Worm (Caenorhabditis elegans): Measurements from ENCODE around the gene wrn-1.

wrn-1 gene

ce11 chrII:6554677-6555076, at the start of gene wrn-1:
Gene wrn-1 (plus strand): TSS chrII:6554977.
- TF ChIP-seq K11D2.4 (GFP tag; IDR thresholded peaks at IDR 0.05): no peak
- TF ChIP-seq atf-7 (tag; optimal IDR thresholded peaks at IDR 0.05): no peak
- no peak for TF ChIP-seq madf-6 (GFP tag; IDR thresholded peaks at IDR 0.05)
- no peak for TF ChIP-seq T26A5.8 (tag; optimal IDR thresholded peaks at IDR 0.05)
- TF ChIP-seq mel-28 (tag; optimal IDR thresholded peaks at IDR 0.05; ENCODE audit: borderline replicate concordance): no peak
- TF ChIP-seq Y53F4B.3 (GFP tag; IDR thresholded peaks at IDR 0.05): no peak

- TF ChIP-seq sptf-2 (GFP tag; optimal IDR thresholded peaks at IDR 0.05): no peak
- TF ChIP-seq nfyb-1 (GFP tag; IDR thresholded peaks at IDR 0.05): no peak
- no peak for TF ChIP-seq ceh-91 (GFP tag; IDR thresholded peaks at IDR 0.05)
- TF ChIP-seq snpc-1.3 (tag; optimal IDR thresholded peaks at IDR 0.05; ENCODE audit: insufficient read depth): no peak
- TF ChIP-seq Y53G8AR.9 (GFP tag; conservative IDR thresholded peaks at IDR 0.05): no peak
- TF ChIP-seq ZK185.1 (tag; optimal IDR thresholded peaks at IDR 0.05; ENCODE audit: poor library complexity, severe bottlenecking): no peak
- no peak for TF ChIP-seq Y53F4B.3 (GFP tag; IDR thresholded peaks at IDR 0.05)
Measured at ce11 chrII:6513357-6513756, 41.4 kb upstream of the wrn-1 start.

- TF ChIP-seq ccch-3 (GFP tag; optimal IDR thresholded peaks at IDR 0.05) (no peak), die-1 (tag; optimal IDR thresholded peaks at IDR 0.05) (no peak), ztf-22 (GFP tag; optimal IDR thresholded peaks at IDR 0.05) (no peak), K11D2.4 (GFP tag; IDR thresholded peaks at IDR 0.05) (no peak), attf-6 (GFP tag; IDR thresholded peaks at IDR 0.05) (no peak), pha-4 (tag; optimal IDR thresholded peaks at IDR 0.05) (no peak), B0019.2 (GFP tag; conservative IDR thresholded peaks at IDR 0.05) (no peak), hlh-26 (GFP tag; conservative IDR thresholded peaks at IDR 0.05) (no peak), unc-130 (GFP tag; optimal IDR thresholded peaks at IDR 0.05) (no peak), madf-10 (tag; optimal IDR thresholded peaks at IDR 0.05) (no peak), fkh-3 (tag; optimal IDR thresholded peaks at IDR 0.05) (no peak), F57C9.4 (tag; optimal IDR thresholded peaks at IDR 0.05) (no peak), lag-1 (GFP tag; IDR thresholded peaks at IDR 0.05) (no peak), madf-6 (GFP tag; IDR thresholded peaks at IDR 0.05) (no peak)
Measured at ce11 chrII:6513911-6514310, 40.9 kb upstream of the wrn-1 start, which contains the start of gene R05G9R.1. Gene R05G9R.1 (minus strand): TSS chrII:6514011.

- no peak for TF ChIP-seq rpc-1 (optimal IDR thresholded peaks at IDR 0.05)
- TF ChIP-seq rpc-1 (tag; optimal IDR thresholded peaks at IDR 0.05): no peak
- TF ChIP-seq nhr-80 (tag; optimal IDR thresholded peaks at IDR 0.05): no peak
- no peak for TF ChIP-seq cebp-1 (GFP tag; IDR thresholded peaks at IDR 0.05)
- no peak for TF ChIP-seq cebp-1 (tag; optimal IDR thresholded peaks at IDR 0.05)
- TF ChIP-seq ztf-6 (GFP tag; IDR thresholded peaks at IDR 0.05): no peak
- no peak for TF ChIP-seq rec-8 (tag; optimal IDR thresholded peaks at IDR 0.05)
- TF ChIP-seq gei-17 (GFP tag; optimal IDR thresholded peaks at IDR 0.05): no peak
- TF ChIP-seq madf-6 (GFP tag; IDR thresholded peaks at IDR 0.05): no peak
- TF ChIP-seq B0336.3 (GFP tag; IDR thresholded peaks at IDR 0.05): no peak
- no peak for TF ChIP-seq egl-18 (GFP tag; IDR thresholded peaks at IDR 0.05)
- no peak for TF ChIP-seq tbp1 (GFP tag; optimal IDR thresholded peaks at IDR 0.05)
- TF ChIP-seq lin-26 (GFP tag; IDR thresholded peaks at IDR 0.05): no peak
- no peak for TF ChIP-seq attf-6 (GFP tag; IDR thresholded peaks at IDR 0.05)
- TF ChIP-seq him-1 (tag; optimal IDR thresholded peaks at IDR 0.05): no peak
- no peak for TF ChIP-seq ceh-27 (GFP tag; optimal IDR thresholded peaks at IDR 0.05)
- no peak for TF ChIP-seq snpc-4 (GFP tag; optimal IDR thresholded peaks at IDR 0.05)
- TF ChIP-seq snpc-4 (tag; optimal IDR thresholded peaks at IDR 0.05): no peak
Measured at ce11 chrII:6516276-6516675, 38.5 kb upstream of the wrn-1 start, which contains the start of gene C56E6.7. Gene C56E6.7 (plus strand): TSS chrII:6516576.

Data from whole organism, young adult.